Worm (Caenorhabditis elegans) whole organism, L1 larva: Measurements from ENCODE around the gene srh-74.

ENCODE experiments used
- F16B12.6 ChIP-seq: fragments of 150-350 bp; optimal IDR thresholded peaks from 2 replicates; lab custom pipeline; 2014; ENCODE audit warnings: missing biosample characterization, missing genetic modification characterization
- aly-2 ChIP-seq: fragments of 150-350 bp; optimal IDR thresholded peaks from 2 replicates; lab custom pipeline; 2014; ENCODE audit warnings: missing biosample characterization, missing genetic modification characterization
- egl-27 ChIP-seq, 2 experiments: fragments of 150-350 bp in 1 of 2; sonication (generic microtip); optimal IDR thresholded peaks; 3 replicates each; lab custom pipeline; 2017 to 2018; ENCODE audit warnings: missing biosample characterization in 2 of 2, missing genetic modification characterization in 2 of 2, missing genetic modification reagents in 2 of 2
- elt-3 ChIP-seq, 6 experiments: fragments of 150-350 bp in 1 of 6; sonication (generic microtip); optimal IDR thresholded peaks; 2 replicates each; lab custom pipeline; 2017 to 2018; ENCODE audit warnings: missing biosample characterization in 6 of 6, missing genetic modification characterization in 6 of 6, inconsistent platforms in 1 of 6
- fkh-10 ChIP-seq: sonication (generic microtip); optimal IDR thresholded peaks from 2 replicates; lab custom pipeline; 2017; ENCODE audit warnings: missing biosample characterization, missing genetic modification reagents, missing genetic modification characterization
- fos-1 ChIP-seq: fragments of 150-350 bp; optimal IDR thresholded peaks from 2 replicates; lab custom pipeline; 2014; ENCODE audit warnings: missing biosample characterization, missing genetic modification characterization
- lin-13 ChIP-seq: fragments of 150-350 bp; optimal IDR thresholded peaks from 2 replicates; lab custom pipeline; 2014; ENCODE audit warnings: missing biosample characterization, missing genetic modification reagents, missing genetic modification characterization
- lsy-2 ChIP-seq, 2 experiments: fragments of 150-350 bp; optimal IDR thresholded peaks; 2 replicates each; lab custom pipeline; 2014; ENCODE audit warnings: missing biosample characterization in 2 of 2, missing genetic modification characterization in 2 of 2
- mep-1 ChIP-seq: fragments of 150-350 bp; optimal IDR thresholded peaks from 2 replicates; lab custom pipeline; 2014; ENCODE audit warnings: missing biosample characterization, missing genetic modification characterization
- nhr-237 ChIP-seq: fragments of 150-350 bp; optimal IDR thresholded peaks from 2 replicates; lab custom pipeline; 2014; ENCODE audit warnings: missing biosample characterization, missing genetic modification characterization
- unc-130 ChIP-seq: fragments of 150-350 bp; optimal IDR thresholded peaks from 2 replicates; lab custom pipeline; 2017; ENCODE audit warnings: missing biosample characterization, missing genetic modification characterization, inconsistent platforms
- zag-1 ChIP-seq: fragments of 150-350 bp; optimal IDR thresholded peaks from 2 replicates; lab custom pipeline; 2014; ENCODE audit warnings: missing biosample characterization, missing genetic modification characterization

ce11 chrV:11013179-11013578 lies 35.4 kb downstream of the srh-74 start:
- no peak for TF ChIP-seq lsy-2 (tag; optimal IDR thresholded peaks at IDR 0.05; lab: Kevin White, UChicago)
- no peak for TF ChIP-seq zag-1 (tag; lab: Kevin White, UChicago)
- no peak for TF ChIP-seq mep-1
- TF ChIP-seq elt-3 (tag; optimal IDR thresholded peaks at IDR 0.05; lab: Kevin White, UChicago), result no peak
- TF ChIP-seq aly-2 (tag; lab: Kevin White, UChicago), result no peak
- no peak for TF ChIP-seq fos-1 (tag; lab: Kevin White, UChicago)
- no peak for TF ChIP-seq nhr-237 (tag; lab: Kevin White, UChicago)
- TF ChIP-seq F16B12.6 (tag; lab: Kevin White, UChicago), result no peak
- no peak for TF ChIP-seq egl-27 (tag; optimal IDR thresholded peaks at IDR 0.05; lab: Kevin White, UChicago)
- no peak for TF ChIP-seq lin-13 (GFP tag; lab: Kevin White, UChicago)
- no peak for TF ChIP-seq fkh-10 (GFP tag; lab: Kevin White, UChicago)
- TF ChIP-seq unc-130 (tag; lab: Kevin White, UChicago), result no peak
